Fruit fly (Drosophila melanogaster) whole organism: ENCODE results near the gene CG43167.

Experiments
- CG8478 ChIP-seq: fragments of >200 bp; optimal IDR thresholded peaks from 2 replicates; lab custom pipeline; 2018; ENCODE audit warnings: inconsistent platforms
- EcR ChIP-seq, 2 experiments: fragments of >200 bp; optimal IDR thresholded peaks; 2 replicates each; lab custom pipeline; 2017; ENCODE audit warnings: missing biosample characterization in 2 of 2, missing genetic modification characterization in 2 of 2, missing genetic modification reagents in 2 of 2
- pan ChIP-seq: fragments of >200 bp; optimal IDR thresholded peaks from 2 replicates; lab custom pipeline; 2017
- psq ChIP-seq: fragments of >200 bp; optimal IDR thresholded peaks from 2 replicates; lab custom pipeline; 2017
- usp ChIP-seq: fragments of >200 bp; optimal IDR thresholded peaks from 2 replicates; lab custom pipeline; 2017; ENCODE audit warnings: missing biosample characterization, missing genetic modification characterization, mixed read lengths

dm6 chr2L:11657110-11657509 lies at the start of gene CG43167:
- TF ChIP-seq CG8478 (lab: Kevin White, UChicago) (no peak), usp (GFP tag; lab: Kevin White, UChicago) (no peak), EcR (GFP tag; optimal IDR thresholded peaks at IDR 0.05; lab: Kevin White, UChicago) (no peak), psq (lab: Kevin White, UChicago) (no peak), pan (lab: Kevin White, UChicago) (no peak)
